Worm (Caenorhabditis elegans) whole organism, L4 larva: Measurements from ENCODE around the gene bath-45.

Source experiments
- D1046.2 ChIP-seq: fragments of 200-800 bp; sonication (Bioruptor generic); IDR thresholded peaks from 2 replicates; pipeline ENCODE4 v1.3.6; 2022; ENCODE audit warnings: missing genetic modification characterization, missing compliant biosample characterization
- F10B5.3 ChIP-seq: sonication (generic microtip); optimal IDR thresholded peaks from 2 replicates; lab custom pipeline; 2016; ENCODE audit warnings: mild to moderate bottlenecking, missing genetic modification characterization, missing compliant biosample characterization
- F37D6.2 ChIP-seq: sonication (generic microtip); optimal IDR thresholded peaks from 2 replicates; lab custom pipeline; 2016; ENCODE audit warnings: mild to moderate bottlenecking, missing genetic modification characterization, missing compliant biosample characterization
- F49E8.2 ChIP-seq: sonication (generic microtip); optimal IDR thresholded peaks from 2 replicates; lab custom pipeline; 2016; ENCODE audit warnings: missing compliant biosample characterization, mild to moderate bottlenecking, missing genetic modification characterization, borderline replicate concordance
- T26A8.4 ChIP-seq: fragments of 200-800 bp; sonication (Bioruptor generic); IDR thresholded peaks from 2 replicates; pipeline ENCODE4 v1.3.6; 2022; ENCODE audit warnings: missing genetic modification characterization, missing compliant biosample characterization
- Y48G9A.11 ChIP-seq: fragments of 200-800 bp; sonication (Bioruptor generic); IDR thresholded peaks from 2 replicates; pipeline ENCODE4 v1.3.6; 2022; ENCODE audit warnings: missing genetic modification reagents, missing genetic modification characterization, missing compliant biosample characterization
- Y75B8A.6 ChIP-seq: fragments of 200-800 bp; sonication (Bioruptor generic); IDR thresholded peaks from 2 replicates; pipeline ENCODE4 v1.3.6; 2022; ENCODE audit warnings: missing genetic modification reagents, missing genetic modification characterization, missing compliant biosample characterization
- ZK546.5 ChIP-seq, 2 experiments: sonication (generic microtip); optimal IDR thresholded peaks; 2 replicates each; lab custom pipeline; 2017; ENCODE audit warnings: missing biosample characterization in 2 of 2, missing genetic modification characterization in 2 of 2
- aly-2 ChIP-seq: sonication (generic microtip); optimal IDR thresholded peaks from 2 replicates; lab custom pipeline; 2018; ENCODE audit warnings: missing biosample characterization, missing genetic modification characterization
- arid-1 ChIP-seq: fragments of 200-800 bp; sonication (Bioruptor generic); conservative IDR thresholded peaks from 2 replicates; pipeline ENCODE4 v1.3.6; 2022; ENCODE audit warnings: missing genetic modification reagents, missing genetic modification characterization, missing compliant biosample characterization
- ceh-20 ChIP-seq: fragments of 200-800 bp; sonication (Bioruptor generic); IDR thresholded peaks from 2 replicates; pipeline ENCODE4 v1.3.6; 2022; ENCODE audit warnings: missing genetic modification reagents, missing genetic modification characterization, missing compliant biosample characterization
- ceh-28 ChIP-seq: fragments of 150-350 bp; optimal IDR thresholded peaks from 2 replicates; lab custom pipeline; 2014; ENCODE audit warnings: missing biosample characterization, missing genetic modification reagents, missing genetic modification characterization
- ces-1 ChIP-seq: fragments of 150-350 bp; sonication (generic microtip); optimal IDR thresholded peaks from 4 replicates; lab custom pipeline; 2014; ENCODE audit warnings: missing biosample characterization, missing genetic modification reagents, missing genetic modification characterization
- cey-2 ChIP-seq: sonication (generic microtip); optimal IDR thresholded peaks from 3 replicates; lab custom pipeline; 2017; ENCODE audit warnings: missing genetic modification characterization, mild to moderate bottlenecking, missing compliant biosample characterization, antibody characterized with exemption, borderline replicate concordance; ENCODE audit not compliant: insufficient read depth
- ctbp-1 ChIP-seq: fragments of 200-800 bp; sonication (Bioruptor generic); IDR thresholded peaks from 2 replicates; pipeline ENCODE4 v1.3.6; 2022; ENCODE audit warnings: missing genetic modification reagents, missing genetic modification characterization, missing compliant biosample characterization
- daf-8 ChIP-seq: fragments of 200-800 bp; sonication (Bioruptor generic); IDR thresholded peaks from 2 replicates; pipeline ENCODE4 v1.3.6; 2022; ENCODE audit warnings: missing genetic modification characterization, missing compliant biosample characterization
- dmd-9 ChIP-seq: fragments of 200-800 bp; sonication (Bioruptor generic); IDR thresholded peaks from 2 replicates; pipeline ENCODE4 v1.3.6; 2022; ENCODE audit warnings: missing genetic modification reagents, missing genetic modification characterization, missing compliant biosample characterization
- duxl-1 ChIP-seq: sonication (generic microtip); optimal IDR thresholded peaks from 2 replicates; lab custom pipeline; 2016; ENCODE audit warnings: mild to moderate bottlenecking, missing genetic modification characterization, moderate library complexity, missing compliant biosample characterization; ENCODE audit not compliant: poor library complexity
- fkh-10 ChIP-seq: fragments of 150-350 bp; optimal IDR thresholded peaks from 2 replicates; lab custom pipeline; 2014; ENCODE audit warnings: missing biosample characterization, missing genetic modification reagents, missing genetic modification characterization
- fos-1 ChIP-seq: fragments of 150-350 bp; optimal IDR thresholded peaks from 2 replicates; lab custom pipeline; 2014; ENCODE audit warnings: missing biosample characterization, missing genetic modification characterization
- gei-8 ChIP-seq: fragments of 200-800 bp; sonication (Bioruptor generic); optimal IDR thresholded peaks from 2 replicates; lab custom pipeline; 2018; ENCODE audit warnings: mild to moderate bottlenecking, missing genetic modification characterization, missing compliant biosample characterization
- hlh-11 ChIP-seq: fragments of 200-800 bp; sonication (Bioruptor generic); optimal IDR thresholded peaks from 2 replicates; lab custom pipeline; 2018; ENCODE audit warnings: mild to moderate bottlenecking, missing genetic modification characterization, missing compliant biosample characterization
- hlh-30 ChIP-seq: sonication (generic microtip); optimal IDR thresholded peaks from 2 replicates; lab custom pipeline; 2017; ENCODE audit warnings: antibody characterized with exemption, mild to moderate bottlenecking, missing genetic modification characterization, missing compliant biosample characterization; ENCODE audit not compliant: insufficient read depth
- jun-1 ChIP-seq: fragments of 150-350 bp; optimal IDR thresholded peaks from 2 replicates; lab custom pipeline; 2014; ENCODE audit warnings: missing biosample characterization, missing genetic modification reagents, missing genetic modification characterization
- lin-1 ChIP-seq: fragments of 200-800 bp; sonication (Bioruptor generic); IDR thresholded peaks from 2 replicates; pipeline ENCODE4 v1.3.6; 2022; ENCODE audit warnings: missing genetic modification reagents, missing genetic modification characterization, missing compliant biosample characterization
- lin-15B ChIP-seq: fragments of 150-350 bp; sonication (generic microtip); optimal IDR thresholded peaks from 3 replicates; lab custom pipeline; 2014; ENCODE audit warnings: missing biosample characterization, missing genetic modification characterization
- lin-38 ChIP-seq: fragments of 200-800 bp; sonication (Bioruptor generic); IDR thresholded peaks from 2 replicates; pipeline ENCODE4 v1.3.6; 2022; ENCODE audit warnings: missing genetic modification reagents, missing genetic modification characterization, missing compliant biosample characterization
- lsy-2 ChIP-seq, 2 experiments: fragments of 150-350 bp in 1 of 2; sonication (generic microtip) in 1 of 2; optimal IDR thresholded peaks; 2 replicates each; lab custom pipeline; 2014 to 2017; ENCODE audit warnings: missing biosample characterization in 2 of 2, missing genetic modification characterization in 2 of 2
- madf-5 ChIP-seq, 2 experiments: fragments of 200-800 bp; sonication (Bioruptor generic); IDR thresholded peaks; 2 replicates each; pipeline ENCODE4 v1.3.6; 2022; ENCODE audit warnings: missing compliant biosample characterization in 2 of 2, missing genetic modification characterization in 2 of 2
- madf-9 ChIP-seq: fragments of 200-800 bp; sonication (Bioruptor generic); conservative IDR thresholded peaks from 2 replicates; pipeline ENCODE4 v1.3.6; 2022; ENCODE audit warnings: missing genetic modification reagents, missing genetic modification characterization, missing compliant biosample characterization
- mdt-29 ChIP-seq: fragments of 200-800 bp; sonication (Bioruptor generic); IDR thresholded peaks from 2 replicates; pipeline ENCODE4 v1.3.6; 2022; ENCODE audit warnings: missing genetic modification reagents, missing genetic modification characterization, missing compliant biosample characterization
- mep-1 ChIP-seq: fragments of 150-350 bp; sonication (generic microtip); optimal IDR thresholded peaks from 3 replicates; lab custom pipeline; 2014; ENCODE audit warnings: missing biosample characterization, missing genetic modification characterization
- mes-2 ChIP-seq: sonication (generic microtip); optimal IDR thresholded peaks from 2 replicates; lab custom pipeline; 2016; ENCODE audit warnings: missing genotype, mild to moderate bottlenecking, missing genetic modification characterization, missing compliant biosample characterization; ENCODE audit not compliant: poor library complexity, severe bottlenecking
- nhr-11 ChIP-seq: fragments of 150-350 bp; optimal IDR thresholded peaks from 2 replicates; lab custom pipeline; 2014; ENCODE audit warnings: missing biosample characterization, missing genetic modification characterization
- nhr-111 ChIP-seq: fragments of 200-800 bp; sonication (Bioruptor generic); optimal IDR thresholded peaks from 2 replicates; lab custom pipeline; 2018; ENCODE audit warnings: mild to moderate bottlenecking, missing genetic modification characterization, missing compliant biosample characterization
- nhr-76 ChIP-seq: fragments of 150-350 bp; optimal IDR thresholded peaks from 2 replicates; lab custom pipeline; 2014; ENCODE audit warnings: missing biosample characterization, missing genetic modification characterization
- php-3 ChIP-seq: fragments of 200-800 bp; sonication (Bioruptor generic); IDR thresholded peaks from 2 replicates; pipeline ENCODE4 v1.3.6; 2022; ENCODE audit warnings: missing genetic modification reagents, missing genetic modification characterization, missing compliant biosample characterization
- pqm-1 ChIP-seq: sonication (generic microtip); optimal IDR thresholded peaks from 2 replicates; lab custom pipeline; 2017; ENCODE audit warnings: missing biosample characterization, missing genetic modification characterization
- saeg-2 ChIP-seq: fragments of 200-800 bp; sonication (Bioruptor generic); IDR thresholded peaks from 2 replicates; pipeline ENCODE4 v1.3.6; 2022; ENCODE audit warnings: missing genetic modification reagents, missing genetic modification characterization, missing compliant biosample characterization
- set-16 ChIP-seq: fragments of 200-800 bp; sonication (Bioruptor generic); IDR thresholded peaks from 2 replicates; pipeline ENCODE4 v1.3.6; 2022; ENCODE audit warnings: missing genetic modification reagents, missing genetic modification characterization, missing compliant biosample characterization
- snpc-1.2 ChIP-seq: fragments of 200-800 bp; sonication (Bioruptor generic); IDR thresholded peaks from 2 replicates; pipeline ENCODE4 v1.3.6; 2022; ENCODE audit warnings: missing genetic modification reagents, missing genetic modification characterization, missing compliant biosample characterization
- spr-3 ChIP-seq: fragments of 200-800 bp; sonication (Bioruptor generic); optimal IDR thresholded peaks from 2 replicates; lab custom pipeline; 2018; ENCODE audit warnings: mild to moderate bottlenecking, missing genetic modification characterization, missing compliant biosample characterization
- tag-97 ChIP-seq: fragments of 200-800 bp; sonication (Bioruptor generic); IDR thresholded peaks from 2 replicates; pipeline ENCODE4 v1.3.6; 2022; ENCODE audit warnings: missing genetic modification characterization, missing compliant biosample characterization
- unc-130 ChIP-seq: sonication (generic microtip); optimal IDR thresholded peaks from 2 replicates; lab custom pipeline; 2016; ENCODE audit warnings: missing genetic modification reagents, missing genetic modification characterization, missing compliant biosample characterization
- unc-62 ChIP-seq, 3 experiments: fragments of 150-350 bp in 1 of 3; sonication (generic microtip); optimal IDR thresholded peaks in 2 of 3; peaks in 1 of 3; 1 replicate in 1 of 3; 2 replicates in 2 of 3; lab custom pipeline; 2014 to 2017; ENCODE audit warnings: missing biosample characterization in 3 of 3, missing genetic modification characterization in 3 of 3, missing genetic modification reagents in 3 of 3, missing genotype in 1 of 3
- vab-7 ChIP-seq: fragments of 200-800 bp; sonication (Bioruptor generic); IDR thresholded peaks from 2 replicates; pipeline ENCODE4 v1.3.6; 2022; ENCODE audit warnings: missing genetic modification reagents, missing genetic modification characterization, missing compliant biosample characterization
- zag-1 ChIP-seq: fragments of 150-350 bp; optimal IDR thresholded peaks from 2 replicates; lab custom pipeline; 2014; ENCODE audit warnings: missing biosample characterization, missing genetic modification characterization
- zfp-3 ChIP-seq: fragments of 200-800 bp; sonication (Bioruptor generic); conservative IDR thresholded peaks from 2 replicates; pipeline ENCODE4 v1.3.6; 2022; ENCODE audit warnings: missing genetic modification reagents, missing genetic modification characterization, missing compliant biosample characterization
- zip-11 ChIP-seq: fragments of 200-800 bp; sonication (Bioruptor generic); IDR thresholded peaks from 2 replicates; pipeline ENCODE4 v1.3.6; 2022; ENCODE audit warnings: missing genetic modification characterization, missing compliant biosample characterization
- ztf-7 ChIP-seq: fragments of 150-350 bp; optimal IDR thresholded peaks from 2 replicates; lab custom pipeline; 2014; ENCODE audit warnings: missing biosample characterization, missing genetic modification characterization

The bath-45 gene

ce11 chrII:13156971-13157370, 34.2 kb downstream of the bath-45 start, which contains the start of the genes hpr-17 and F32A11.1 (continued):
- TF ChIP-seq daf-8: no peak
- no peak for TF ChIP-seq arid-1 (GFP tag; lab: Robert Waterston, UW)
- peak; percentile 71 for TF ChIP-seq duxl-1 (tag; lab: Kevin White, UChicago)
- peak; percentile 66 for TF ChIP-seq nhr-11 (tag; lab: Kevin White, UChicago)
- no peak for TF ChIP-seq saeg-2 (GFP tag; lab: Robert Waterston, UW)
- TF ChIP-seq pqm-1 (tag; lab: Kevin White, UChicago): no peak
- peak in 1 of 2 experiments; percentile 90 for TF ChIP-seq unc-62 (GFP tag; optimal IDR thresholded peaks at IDR 0.05 in 1 of 2; lab: Kevin White, UChicago)
- no peak for TF ChIP-seq unc-62 (tag; optimal IDR thresholded peaks at IDR 0.05; lab: Kevin White, UChicago)
- peak; percentile 71; the same call in 1 of the 2 replicates for TF ChIP-seq madf-9
- TF ChIP-seq Y48G9A.11 (GFP tag; lab: Robert Waterston, UW): 0 out of 2 replicates have a peak, but pooled peaks have one; percentile 35
- TF ChIP-seq D1046.2 (GFP tag; lab: Robert Waterston, UW): no peak
- TF ChIP-seq snpc-1.2 (GFP tag; lab: Robert Waterston, UW): no peak
- no peak for TF ChIP-seq nhr-76
- peak; percentile 84 for TF ChIP-seq mep-1 (tag; lab: Kevin White, UChicago)
- TF ChIP-seq cey-2: no peak
- TF ChIP-seq php-3 (GFP tag; lab: Robert Waterston, UW): no peak
- no peak for TF ChIP-seq ZK546.5 (tag; optimal IDR thresholded peaks at IDR 0.05; lab: Kevin White, UChicago)
- TF ChIP-seq zag-1 (tag; lab: Kevin White, UChicago): no peak
- peak; percentile 86 for TF ChIP-seq T26A8.4
- TF ChIP-seq Y75B8A.6 (GFP tag; lab: Robert Waterston, UW): no peak
- no peak for TF ChIP-seq gei-8
- TF ChIP-seq ceh-28: no peak
- TF ChIP-seq lin-38 (GFP tag; lab: Robert Waterston, UW): peak; percentile 91
- TF ChIP-seq ztf-7 (tag; lab: Kevin White, UChicago): peak; percentile 67
- peak; percentile 71 for TF ChIP-seq ceh-20 (GFP tag; lab: Robert Waterston, UW)
- TF ChIP-seq tag-97: no peak
- peak; percentile 79 for TF ChIP-seq hlh-11 (tag; lab: Kevin White, UChicago)
- TF ChIP-seq hlh-30 (tag; lab: Kevin White, UChicago): peak; percentile 68
- 0 out of 2 replicates have a peak, but pooled peaks have one; percentile 40 for TF ChIP-seq dmd-9 (GFP tag; lab: Robert Waterston, UW)
- TF ChIP-seq mdt-29: no peak
- TF ChIP-seq F10B5.3 (tag; lab: Kevin White, UChicago): peak; percentile 63
- no peak for TF ChIP-seq lin-1 (GFP tag; lab: Robert Waterston, UW)
- no peak for TF ChIP-seq set-16 (GFP tag; lab: Robert Waterston, UW)
- no peak for TF ChIP-seq ces-1 (GFP tag; lab: Kevin White, UChicago)
- no peak for TF ChIP-seq nhr-111 (GFP tag; lab: Kevin White, UChicago)
- TF ChIP-seq F37D6.2: peak; percentile 46
- TF ChIP-seq zip-11: no peak
- peak; percentile 53 for TF ChIP-seq lin-15B (tag; lab: Kevin White, UChicago)
- no peak for TF ChIP-seq madf-5 (GFP tag; IDR thresholded peaks at IDR 0.05; lab: Robert Waterston, UW)
- TF ChIP-seq fos-1 (tag; lab: Kevin White, UChicago): no peak
- TF ChIP-seq zfp-3 (GFP tag; lab: Robert Waterston, UW): peak; percentile 80
- no peak for TF ChIP-seq jun-1 (tag; lab: Kevin White, UChicago)
- peak; percentile 80 for TF ChIP-seq mes-2
- TF ChIP-seq vab-7 (GFP tag; lab: Robert Waterston, UW): no peak
- TF ChIP-seq unc-130 (GFP tag; lab: Kevin White, UChicago): peak; percentile 0
- TF ChIP-seq aly-2 (tag; lab: Kevin White, UChicago): no peak
- TF ChIP-seq spr-3 (GFP tag; lab: Kevin White, UChicago): no peak
- no peak for TF ChIP-seq ctbp-1
- TF ChIP-seq lsy-2 (tag; optimal IDR thresholded peaks at IDR 0.05; lab: Kevin White, UChicago): peak in 1 of 2 experiments; percentile 89
- peak; percentile 68 for TF ChIP-seq fkh-10 (GFP tag; lab: Kevin White, UChicago)
- TF ChIP-seq F49E8.2 (tag; lab: Kevin White, UChicago): no peak
